Worm (Caenorhabditis elegans) whole organism, young adult: ENCODE results near the gene atl-1.
"Not testable (repeated sequence)": the region's sequence is repeated elsewhere in the genome, so short reads cannot be mapped to it uniquely, and the experiment has no call there.

Experiments
- F33H1.4 ChIP-seq: fragments of 200-800 bp; sonication (Bioruptor generic); IDR thresholded peaks from 2 replicates; pipeline ENCODE4 v1.3.6; 2022; ENCODE audit warnings: missing genetic modification reagents, missing genetic modification characterization, missing compliant biosample characterization
- attf-5 ChIP-seq: fragments of 200-800 bp; sonication (Bioruptor generic); optimal IDR thresholded peaks from 2 replicates; lab custom pipeline; 2018; ENCODE audit warnings: mild to moderate bottlenecking, missing genetic modification characterization, missing compliant biosample characterization
- him-1 ChIP-seq: sonication (generic microtip); optimal IDR thresholded peaks from 2 replicates; lab custom pipeline; 2016; ENCODE audit warnings: missing genotype, missing genetic modification reagents, missing genetic modification characterization, missing compliant biosample characterization
- mxl-1 ChIP-seq: sonication (generic microtip); optimal IDR thresholded peaks from 2 replicates; lab custom pipeline; 2016; ENCODE audit warnings: missing genetic modification characterization, missing compliant biosample characterization
- nhr-80 ChIP-seq: sonication (generic microtip); optimal IDR thresholded peaks from 2 replicates; lab custom pipeline; 2016; ENCODE audit warnings: missing genetic modification characterization, missing compliant biosample characterization
- nhr-90 ChIP-seq: sonication (generic microtip); optimal IDR thresholded peaks from 2 replicates; lab custom pipeline; 2016; ENCODE audit warnings: missing genotype, mild to moderate bottlenecking, missing genetic modification characterization, missing compliant biosample characterization
- rcor-1 ChIP-seq: fragments of 200-800 bp; sonication (Bioruptor generic); IDR thresholded peaks from 2 replicates; pipeline ENCODE4 v1.3.6; 2022; ENCODE audit warnings: missing genetic modification reagents, missing genetic modification characterization, missing compliant biosample characterization
- snpc-4 ChIP-seq, 5 experiments: fragments of 150-350 bp in 1 of 5; sonication (generic microtip) in 4 of 5; optimal IDR thresholded peaks; 2 replicates each; lab custom pipeline; 2014 to 2018; ENCODE audit warnings: missing genetic modification characterization in 5 of 5, missing biosample characterization in 3 of 5, antibody characterized with exemption in 2 of 5, mild to moderate bottlenecking in 2 of 5, missing compliant biosample characterization in 2 of 5, missing genotype in 2 of 5, moderate library complexity in 2 of 5, missing genetic modification reagents in 1 of 5
- sptf-2 ChIP-seq: fragments of 200-800 bp; sonication (Bioruptor generic); optimal IDR thresholded peaks from 2 replicates; lab custom pipeline; 2018; ENCODE audit warnings: mild to moderate bottlenecking, missing genetic modification characterization, missing compliant biosample characterization
- unc-62 ChIP-seq: fragments of 150-350 bp; optimal IDR thresholded peaks from 2 replicates; lab custom pipeline; 2014; ENCODE audit warnings: missing biosample characterization, missing genetic modification reagents, missing genetic modification characterization

DNA sequence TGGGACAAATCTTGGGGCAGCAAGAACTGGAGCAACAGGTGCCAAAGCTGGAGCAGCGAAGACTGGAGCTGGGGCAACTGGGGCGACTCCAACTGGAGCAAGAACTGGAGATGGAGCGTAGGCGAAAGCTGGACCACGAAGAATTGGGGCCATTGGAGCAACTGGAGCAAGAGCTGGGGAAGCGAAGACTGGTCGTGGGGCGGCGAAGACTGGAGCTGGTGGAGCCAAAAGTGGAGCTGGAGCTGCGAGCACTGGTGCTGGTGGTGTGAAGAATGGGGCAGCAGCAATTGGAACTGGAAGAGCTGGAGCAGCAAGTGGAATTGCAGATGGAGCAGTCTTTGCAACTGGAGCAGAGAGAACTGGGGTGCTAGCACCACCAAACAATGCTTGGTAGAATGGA, 23.1 kb downstream of the atl-1 start:
- not testable (repeated sequence) for TF ChIP-seq him-1 (tag; lab: Kevin White, UChicago); snpc-4 (GFP tag; optimal IDR thresholded peaks at IDR 0.05; lab: Kevin White, UChicago); snpc-4 (tag; optimal IDR thresholded peaks at IDR 0.05; lab: Kevin White, UChicago); rcor-1 (GFP tag; lab: Robert Waterston, UW); attf-5; sptf-2 (GFP tag; lab: Kevin White, UChicago); mxl-1; nhr-90 (tag; lab: Kevin White, UChicago); unc-62; F33H1.4 (GFP tag; lab: Robert Waterston, UW); nhr-80 (tag; lab: Kevin White, UChicago)
